Worm (Caenorhabditis elegans): ENCODE results near the gene F35H10.2.

DNA sequence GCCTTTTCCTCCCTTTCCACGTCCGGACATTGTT is 4.8 kb downstream of the F35H10.2 start, which contains the start of gene his-31:
- no peak for TF ChIP-seq B0310.2 (tag; optimal IDR thresholded peaks at IDR 0.05)
- TF ChIP-seq ama-1 (optimal IDR thresholded peaks at IDR 0.05) = no peak
- TF ChIP-seq tbx-11 (GFP tag; IDR thresholded peaks at IDR 0.05) = no peak
- TF ChIP-seq tra-4 (tag; optimal IDR thresholded peaks at IDR 0.05) = no peak
- TF ChIP-seq hmg-4 (GFP tag; optimal IDR thresholded peaks at IDR 0.05) = no peak
- TF ChIP-seq ceh-36 (tag; optimal IDR thresholded peaks at IDR 0.05) = no peak
- TF ChIP-seq hmbx-1 (tag; optimal IDR thresholded peaks at IDR 0.05) = no peak
- no peak for TF ChIP-seq tbx-37 (GFP tag; conservative IDR thresholded peaks at IDR 0.05)
- no peak for TF ChIP-seq sea-1 (GFP tag; conservative IDR thresholded peaks at IDR 0.05)
- no peak for TF ChIP-seq flt-1 (GFP tag; IDR thresholded peaks at IDR 0.05)

Measured in whole organism, early embryonic.